Worm (Caenorhabditis elegans): ENCODE data around the gene fbxa-220.
A peak's percentile ranks its signal among the peaks of the same experiment; 100 is the strongest.

The fbxa-220 gene

DNA sequence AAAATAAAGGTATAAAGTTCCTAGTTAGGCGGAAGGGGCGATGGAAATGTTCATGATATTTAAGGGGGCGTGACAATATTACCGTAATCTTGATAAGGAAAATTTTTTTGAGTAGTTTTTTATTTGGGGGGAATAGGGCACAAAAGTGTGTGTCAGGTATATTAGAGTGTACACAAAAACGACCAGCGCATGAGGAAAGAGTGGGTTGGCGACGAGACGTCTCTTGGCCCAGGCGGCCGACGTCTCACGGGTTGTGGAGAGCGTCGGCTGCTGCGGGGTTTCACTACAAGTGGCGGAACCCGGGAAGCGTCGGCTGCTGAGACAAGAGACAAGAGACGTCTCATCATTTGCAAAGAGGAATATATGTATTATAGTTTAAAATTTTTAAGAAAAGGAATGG lies 20.3 kb downstream of the fbxa-220 start:
- TF ChIP-seq peb-1 (tag; optimal IDR thresholded peaks at IDR 0.05) (no peak), ceh-16 (tag; optimal IDR thresholded peaks at IDR 0.05) (peak; percentile 43), F13H6.1 (tag; optimal IDR thresholded peaks at IDR 0.05) (peak; percentile 17), ceh-82 (tag; optimal IDR thresholded peaks at IDR 0.05) (no peak), mbf-1 (tag; optimal IDR thresholded peaks at IDR 0.05) (no peak), lin-13 (GFP tag; optimal IDR thresholded peaks at IDR 0.05) (peak; percentile 95), mdl-1 (tag; optimal IDR thresholded peaks at IDR 0.05) (peak in 1 of 2 experiments; percentile 20), nhr-21 (tag; optimal IDR thresholded peaks at IDR 0.05) (peak; percentile 29), elt-3 (tag; optimal IDR thresholded peaks at IDR 0.05) (no peak), nhr-6 (tag; optimal IDR thresholded peaks at IDR 0.05) (no peak), crh-2 (tag; optimal IDR thresholded peaks at IDR 0.05) (peak; percentile 70), snpc-4 (tag; optimal IDR thresholded peaks at IDR 0.05) (peak; percentile 97), blmp-1 (tag; optimal IDR thresholded peaks at IDR 0.05; ENCODE audit: insufficient read depth) (no peak), lsy-2 (tag; optimal IDR thresholded peaks at IDR 0.05) (peak in 1 of 2 experiments; percentile 17), sma-9 (GFP tag; optimal IDR thresholded peaks at IDR 0.05) (peak; percentile 32), sma-9 (tag; optimal IDR thresholded peaks at IDR 0.05) (no peak), fos-1 (tag; optimal IDR thresholded peaks at IDR 0.05) (peak; percentile 60), sma-3 (GFP tag; optimal IDR thresholded peaks at IDR 0.05) (peak; percentile 70)

DNA sequence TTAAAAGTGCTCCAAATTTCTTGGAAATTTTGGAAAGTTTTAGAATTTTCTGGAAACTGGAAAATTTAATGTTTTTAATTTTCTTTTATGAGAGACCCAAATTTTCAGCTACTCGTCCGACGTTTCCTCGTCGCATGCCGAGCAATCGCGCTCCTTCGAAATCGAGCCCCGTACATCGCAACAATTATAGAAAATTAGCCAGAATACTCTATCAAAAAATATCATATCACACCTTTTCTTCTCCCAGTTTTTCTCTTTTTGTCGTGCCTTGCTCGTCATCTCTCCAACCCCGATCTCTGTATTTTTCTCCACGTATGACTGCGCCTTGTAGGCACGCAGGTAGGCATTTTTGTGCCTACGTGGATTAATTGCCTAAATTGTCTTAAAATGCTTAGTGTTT lies 21.7 kb downstream of the fbxa-220 start:
- TF ChIP-seq nhr-6 (tag; optimal IDR thresholded peaks at IDR 0.05) (no peak), ztf-1 (GFP tag; conservative IDR thresholded peaks at IDR 0.05) (no peak), nhr-25 (tag; optimal IDR thresholded peaks at IDR 0.05) (no peak), aly-2 (tag; optimal IDR thresholded peaks at IDR 0.05) (no peak), unc-62 (GFP tag; optimal IDR thresholded peaks at IDR 0.05) (no peak), elt-1 (tag; optimal IDR thresholded peaks at IDR 0.05) (no peak), zag-1 (tag; optimal IDR thresholded peaks at IDR 0.05) (no peak), F13H6.1 (tag; optimal IDR thresholded peaks at IDR 0.05) (no peak), nhr-21 (tag; optimal IDR thresholded peaks at IDR 0.05) (no peak), Y55F3AM.14 (GFP tag; optimal IDR thresholded peaks at IDR 0.05) (no peak), nhr-12 (tag; optimal IDR thresholded peaks at IDR 0.05) (no peak), egl-27 (tag; optimal IDR thresholded peaks at IDR 0.05) (no peak), dmd-4 (tag; optimal IDR thresholded peaks at IDR 0.05) (no peak), fos-1 (tag; optimal IDR thresholded peaks at IDR 0.05) (no peak), lin-39 (tag; optimal IDR thresholded peaks at IDR 0.05) (no peak), lin-11 (tag; optimal IDR thresholded peaks at IDR 0.05) (no peak), nhr-23 (tag; optimal IDR thresholded peaks at IDR 0.05) (no peak), mdl-1 (tag; optimal IDR thresholded peaks at IDR 0.05) (no peak), snpc-4 (tag; optimal IDR thresholded peaks at IDR 0.05) (no peak), unc-55 (GFP tag; optimal IDR thresholded peaks at IDR 0.05) (no peak)

DNA sequence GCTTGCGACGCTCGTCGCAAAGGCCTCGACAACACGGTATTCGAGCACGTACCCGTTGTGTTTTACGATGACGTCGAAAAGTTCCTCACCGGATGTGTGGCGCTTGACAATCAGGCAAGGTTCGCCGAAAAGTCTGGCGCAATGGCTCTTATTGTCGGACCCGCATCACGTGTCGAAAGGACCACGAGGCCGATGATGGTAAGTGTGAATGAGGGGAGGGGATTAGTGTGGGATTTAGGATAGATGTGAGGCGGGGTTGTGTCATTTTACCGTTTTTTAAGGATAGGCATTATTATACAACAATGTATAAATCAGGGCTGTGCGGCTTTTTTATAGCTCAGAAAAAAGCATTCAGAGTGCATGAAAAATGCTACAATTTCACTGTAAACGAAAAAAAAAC lies 24.2 kb downstream of the fbxa-220 start:
- TF ChIP-seq ztf-11 (tag; optimal IDR thresholded peaks at IDR 0.05) (no peak), nhr-129 (tag; optimal IDR thresholded peaks at IDR 0.05) (no peak), fos-1 (tag; optimal IDR thresholded peaks at IDR 0.05) (no peak), peb-1 (tag; optimal IDR thresholded peaks at IDR 0.05) (no peak), ZK546.5 (tag; optimal IDR thresholded peaks at IDR 0.05) (no peak), ceh-82 (tag; optimal IDR thresholded peaks at IDR 0.05) (no peak), F13H6.1 (tag; optimal IDR thresholded peaks at IDR 0.05) (no peak), unc-39 (tag; optimal IDR thresholded peaks at IDR 0.05) (no peak), dmd-4 (tag; optimal IDR thresholded peaks at IDR 0.05) (no peak), egl-27 (tag; optimal IDR thresholded peaks at IDR 0.05) (no peak), C34F6.9 (tag; optimal IDR thresholded peaks at IDR 0.05) (no peak), nhr-25 (tag; optimal IDR thresholded peaks at IDR 0.05) (no peak), blmp-1 (tag; optimal IDR thresholded peaks at IDR 0.05; ENCODE audit: insufficient read depth) (no peak), nhr-237 (tag; optimal IDR thresholded peaks at IDR 0.05) (no peak), ama-1 (optimal IDR thresholded peaks at IDR 0.05) (no peak), nhr-23 (tag; optimal IDR thresholded peaks at IDR 0.05) (no peak), lin-11 (tag; optimal IDR thresholded peaks at IDR 0.05) (no peak), elt-3 (tag; optimal IDR thresholded peaks at IDR 0.05) (no peak)

DNA sequence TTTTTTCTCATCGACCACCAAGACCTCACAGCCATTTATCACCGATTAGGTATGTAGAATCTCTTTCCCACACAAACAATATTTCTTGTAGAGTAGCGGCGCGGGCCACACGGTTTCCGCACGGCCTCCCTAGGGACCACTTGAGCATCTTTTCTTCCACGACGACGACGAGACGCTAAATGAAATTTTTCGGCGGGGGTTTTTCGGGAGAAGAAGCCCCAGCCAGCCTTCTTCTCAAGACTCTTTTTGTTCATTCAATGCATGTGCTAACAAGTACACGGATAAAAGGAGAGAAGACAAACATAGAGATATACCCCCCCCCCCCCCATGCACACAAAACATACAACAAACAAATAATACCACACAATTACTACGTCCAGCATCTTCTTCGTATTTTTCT lies 24.9 kb downstream of the fbxa-220 start:
- no peak for TF ChIP-seq egl-27 (tag; optimal IDR thresholded peaks at IDR 0.05)
